Worm (Caenorhabditis elegans) whole organism, L4 larva: ENCODE results near the gene phf-32.

ENCODE experiments used
- F37D6.2 ChIP-seq: sonication (generic microtip); optimal IDR thresholded peaks from 2 replicates; lab custom pipeline; 2016; ENCODE audit warnings: mild to moderate bottlenecking, missing genetic modification characterization, missing compliant biosample characterization
- pha-4 ChIP-seq, 2 experiments: fragments of 150-350 bp in 1 of 2; fragments of 200-800 bp in 1 of 2; sonication (Bioruptor generic) in 1 of 2; IDR thresholded peaks in 1 of 2; optimal IDR thresholded peaks in 1 of 2; 2 replicates each; pipeline versions ENCODE4 v1.3.6 to Lab custom; 2014 to 2022; ENCODE audit warnings: missing genetic modification characterization in 2 of 2, missing genetic modification reagents in 2 of 2, missing biosample characterization in 1 of 2, missing compliant biosample characterization in 1 of 2
- snpc-4 ChIP-seq: fragments of 150-350 bp; optimal IDR thresholded peaks from 2 replicates; lab custom pipeline; 2014; ENCODE audit warnings: missing biosample characterization, missing genetic modification characterization

- TF ChIP-seq pha-4 (GFP tag; IDR thresholded peaks at IDR 0.05; lab: Robert Waterston, UW): no peak
- no peak for TF ChIP-seq pha-4 (tag; optimal IDR thresholded peaks at IDR 0.05; lab: Kevin White, UChicago)
- no peak for TF ChIP-seq snpc-4 (tag; lab: Kevin White, UChicago)
- no peak for TF ChIP-seq F37D6.2
Observed at ce11 chrX:12282911-12283310, 23.8 kb upstream of the phf-32 start, which contains the start of gene C04B4.2.
